Fruit fly (Drosophila melanogaster): Measurements from ENCODE around the gene Nrt.
A peak's percentile ranks its signal among the peaks of the same experiment; 100 is the strongest.

dm6 chr3L:16779704-16780173 lies 13.9 kb downstream of the Nrt start, which contains the start of the genes mus302 and CG9705:
- TF ChIP-seq slou (GFP tag; optimal IDR thresholded peaks at IDR 0.05) = peak; percentile 49
- TF ChIP-seq Doc2 (GFP tag; IDR thresholded peaks at IDR 0.05) = no peak
- peak; percentile 63 for TF ChIP-seq CG1602 (GFP tag; optimal IDR thresholded peaks at IDR 0.05)
- TF ChIP-seq ab (GFP tag; optimal IDR thresholded peaks at IDR 0.05) = no peak

Measured in whole organism, embryonic.